Worm (Caenorhabditis elegans) whole organism, L1 larva: ENCODE measurements around the gene K02E11.6.

Experiments used
- C04F5.9 ChIP-seq: sonication (generic microtip); optimal IDR thresholded peaks from 2 replicates; lab custom pipeline; 2016; ENCODE audit warnings: missing genetic modification characterization, missing compliant biosample characterization
- F16B12.6 ChIP-seq: fragments of 150-350 bp; optimal IDR thresholded peaks from 2 replicates; lab custom pipeline; 2014; ENCODE audit warnings: missing biosample characterization, missing genetic modification characterization
- aha-1 ChIP-seq: fragments of 150-350 bp; optimal IDR thresholded peaks from 2 replicates; lab custom pipeline; 2014; ENCODE audit warnings: missing biosample characterization, missing genetic modification characterization
- aly-2 ChIP-seq: fragments of 150-350 bp; optimal IDR thresholded peaks from 2 replicates; lab custom pipeline; 2014; ENCODE audit warnings: missing biosample characterization, missing genetic modification characterization
- ama-1 ChIP-seq: fragments of 150-350 bp; optimal IDR thresholded peaks from 2 replicates; lab custom pipeline; 2014
- blmp-1 ChIP-seq: fragments of 150-350 bp; optimal IDR thresholded peaks from 2 replicates; lab custom pipeline; 2014; ENCODE audit warnings: missing biosample characterization, missing genetic modification characterization
- ceh-63 ChIP-seq: fragments of 200-800 bp; sonication (Bioruptor generic); optimal IDR thresholded peaks from 2 replicates; lab custom pipeline; 2018; ENCODE audit warnings: mild to moderate bottlenecking, missing genetic modification characterization, missing compliant biosample characterization
- ceh-88 ChIP-seq: fragments of 200-800 bp; sonication (Bioruptor generic); IDR thresholded peaks from 2 replicates; pipeline ENCODE4 v1.3.6; 2022; ENCODE audit warnings: missing genetic modification characterization, missing compliant biosample characterization
- ceh-90 ChIP-seq: sonication (generic microtip); optimal IDR thresholded peaks from 2 replicates; lab custom pipeline; 2016; ENCODE audit warnings: missing genetic modification characterization, missing compliant biosample characterization
- dpl-1 ChIP-seq, 3 experiments: fragments of 150-350 bp in 2 of 3; sonication (generic microtip) in 1 of 3; optimal IDR thresholded peaks; 2 replicates each; lab custom pipeline; 2014 to 2017; ENCODE audit warnings: missing biosample characterization in 3 of 3, missing genetic modification characterization in 3 of 3, missing genetic modification reagents in 3 of 3
- dsc-1 ChIP-seq: sonication (generic microtip); optimal IDR thresholded peaks from 2 replicates; lab custom pipeline; 2016; ENCODE audit warnings: mild to moderate bottlenecking, missing genetic modification characterization, missing compliant biosample characterization
- efl-1 ChIP-seq, 4 experiments: fragments of 150-350 bp; optimal IDR thresholded peaks in 3 of 4; peaks in 1 of 4; 1 replicate in 1 of 4; 2 replicates in 3 of 4; lab custom pipeline; 2014; ENCODE audit warnings: missing biosample characterization in 2 of 4, missing genetic modification characterization in 2 of 4, missing genetic modification reagents in 2 of 4
- efl-3 ChIP-seq: fragments of 200-800 bp; sonication (Bioruptor generic); optimal IDR thresholded peaks from 2 replicates; lab custom pipeline; 2018; ENCODE audit warnings: mild to moderate bottlenecking, missing genetic modification characterization, missing compliant biosample characterization
- egl-27 ChIP-seq, 2 experiments: fragments of 150-350 bp in 1 of 2; sonication (generic microtip); optimal IDR thresholded peaks; 3 replicates each; lab custom pipeline; 2017 to 2018; ENCODE audit warnings: missing biosample characterization in 2 of 2, missing genetic modification characterization in 2 of 2, missing genetic modification reagents in 2 of 2
- elt-2 ChIP-seq: sonication (generic microtip); optimal IDR thresholded peaks from 2 replicates; lab custom pipeline; 2016; ENCODE audit warnings: missing genetic modification characterization, mild to moderate bottlenecking, inconsistent platforms, missing compliant biosample characterization, missing genetic modification reagents
- elt-3 ChIP-seq, 6 experiments: fragments of 150-350 bp in 1 of 6; sonication (generic microtip); optimal IDR thresholded peaks; 2 replicates each; lab custom pipeline; 2017 to 2018; ENCODE audit warnings: missing biosample characterization in 6 of 6, missing genetic modification characterization in 6 of 6, inconsistent platforms in 1 of 6
- fkh-8 ChIP-seq: sonication (generic microtip); optimal IDR thresholded peaks from 2 replicates; lab custom pipeline; 2016; ENCODE audit warnings: mild to moderate bottlenecking, missing genetic modification characterization, missing compliant biosample characterization
- fos-1 ChIP-seq: fragments of 150-350 bp; optimal IDR thresholded peaks from 2 replicates; lab custom pipeline; 2014; ENCODE audit warnings: missing biosample characterization, missing genetic modification characterization
- irx-1 ChIP-seq: sonication (generic microtip); optimal IDR thresholded peaks from 2 replicates; lab custom pipeline; 2016; ENCODE audit warnings: missing genetic modification characterization, missing compliant biosample characterization
- jun-1 ChIP-seq: fragments of 150-350 bp; optimal IDR thresholded peaks from 2 replicates; lab custom pipeline; 2014; ENCODE audit warnings: missing biosample characterization, missing genetic modification reagents, missing genetic modification characterization
- lin-14 ChIP-seq: fragments of 200-800 bp; sonication (Bioruptor generic); optimal IDR thresholded peaks from 2 replicates; lab custom pipeline; 2018; ENCODE audit warnings: mild to moderate bottlenecking, missing genetic modification characterization, moderate library complexity, missing compliant biosample characterization
- lin-15B ChIP-seq: fragments of 150-350 bp; sonication (generic microtip); optimal IDR thresholded peaks from 3 replicates; lab custom pipeline; 2014; ENCODE audit warnings: missing biosample characterization, missing genetic modification characterization
- lin-39 ChIP-seq: fragments of 150-350 bp; optimal IDR thresholded peaks from 2 replicates; lab custom pipeline; 2014; ENCODE audit warnings: missing biosample characterization, missing genetic modification reagents, missing genetic modification characterization
- mef-2 ChIP-seq: fragments of 150-350 bp; optimal IDR thresholded peaks from 2 replicates; lab custom pipeline; 2014; ENCODE audit warnings: missing biosample characterization, missing genetic modification characterization
- mep-1 ChIP-seq: fragments of 150-350 bp; optimal IDR thresholded peaks from 2 replicates; lab custom pipeline; 2014; ENCODE audit warnings: missing biosample characterization, missing genetic modification characterization
- nhr-12 ChIP-seq: sonication (generic microtip); optimal IDR thresholded peaks from 2 replicates; lab custom pipeline; 2017; ENCODE audit warnings: missing biosample characterization, missing genetic modification characterization
- nhr-19 ChIP-seq: fragments of 200-800 bp; sonication (Bioruptor generic); conservative IDR thresholded peaks from 2 replicates; pipeline ENCODE4 v1.3.6; 2022; ENCODE audit warnings: missing genetic modification characterization, missing compliant biosample characterization
- nhr-20 ChIP-seq: sonication (generic microtip); optimal IDR thresholded peaks from 2 replicates; lab custom pipeline; 2016; ENCODE audit warnings: mild to moderate bottlenecking, missing genetic modification characterization, missing compliant biosample characterization
- nhr-237 ChIP-seq: fragments of 150-350 bp; optimal IDR thresholded peaks from 2 replicates; lab custom pipeline; 2014; ENCODE audit warnings: missing biosample characterization, missing genetic modification characterization
- nhr-71 ChIP-seq: sonication (generic microtip); optimal IDR thresholded peaks from 2 replicates; lab custom pipeline; 2016; ENCODE audit warnings: mild to moderate bottlenecking, missing genetic modification characterization, moderate library complexity, missing compliant biosample characterization
- nhr-77 ChIP-seq: fragments of 150-350 bp; optimal IDR thresholded peaks from 2 replicates; lab custom pipeline; 2014; ENCODE audit warnings: missing biosample characterization, missing genetic modification characterization
- nhr-84 ChIP-seq: sonication (generic microtip); optimal IDR thresholded peaks from 2 replicates; lab custom pipeline; 2017; ENCODE audit warnings: missing biosample characterization, missing genetic modification characterization
- pag-3 ChIP-seq: sonication (generic microtip); optimal IDR thresholded peaks from 2 replicates; lab custom pipeline; 2017; ENCODE audit warnings: missing genetic modification characterization, mild to moderate bottlenecking, missing compliant biosample characterization, antibody characterized with exemption, borderline replicate concordance; ENCODE audit not compliant: insufficient read depth
- pax-3 ChIP-seq: fragments of 200-800 bp; sonication (Bioruptor generic); optimal IDR thresholded peaks from 2 replicates; lab custom pipeline; 2018; ENCODE audit warnings: mild to moderate bottlenecking, missing genetic modification characterization, moderate library complexity, missing compliant biosample characterization
- skn-1 ChIP-seq: fragments of 150-350 bp; optimal IDR thresholded peaks from 2 replicates; lab custom pipeline; 2014; ENCODE audit warnings: missing biosample characterization, missing genetic modification characterization
- sox-4 ChIP-seq: sonication (generic microtip); optimal IDR thresholded peaks from 2 replicates; lab custom pipeline; 2016; ENCODE audit warnings: missing genetic modification characterization, missing compliant biosample characterization
- sup-37 ChIP-seq: fragments of 200-800 bp; sonication (Bioruptor generic); optimal IDR thresholded peaks from 2 replicates; lab custom pipeline; 2018; ENCODE audit warnings: mild to moderate bottlenecking, missing genetic modification characterization, missing compliant biosample characterization
- swsn-7 ChIP-seq: sonication (generic microtip); optimal IDR thresholded peaks from 2 replicates; lab custom pipeline; 2016; ENCODE audit warnings: missing genetic modification characterization, missing compliant biosample characterization
- tbx-2 ChIP-seq: sonication (generic microtip); optimal IDR thresholded peaks from 2 replicates; lab custom pipeline; 2016; ENCODE audit warnings: missing genetic modification characterization, missing compliant biosample characterization
- xbp-1 ChIP-seq: sonication (generic microtip); optimal IDR thresholded peaks from 2 replicates; lab custom pipeline; 2016; ENCODE audit warnings: missing genetic modification characterization, missing compliant biosample characterization
- ztf-4 ChIP-seq: fragments of 150-350 bp; optimal IDR thresholded peaks from 2 replicates; lab custom pipeline; 2014; ENCODE audit warnings: missing biosample characterization, missing genetic modification characterization

The K02E11.6 gene

DNA sequence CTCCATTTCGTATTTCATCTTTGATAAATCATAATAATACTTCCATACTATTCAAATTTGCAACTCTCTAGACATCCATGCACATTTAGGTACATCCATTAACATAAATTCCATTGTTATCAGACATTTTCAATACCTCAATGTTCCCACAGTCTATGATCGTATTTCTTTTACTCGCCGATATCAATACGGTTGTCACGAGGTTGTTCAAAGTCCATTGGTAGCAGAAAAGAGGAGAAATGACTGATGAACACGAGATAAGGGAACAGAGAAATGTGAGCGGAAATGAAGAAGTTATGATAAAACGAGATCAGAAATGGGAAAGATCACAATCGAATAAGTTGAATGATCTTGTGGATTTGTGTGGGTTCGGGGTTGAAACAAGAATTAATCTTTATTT, 35.8 kb upstream of the K02E11.6 start (continued):
- TF ChIP-seq sox-4 (no peak), nhr-12 (tag; lab: Kevin White, UChicago) (no peak), F16B12.6 (tag; lab: Kevin White, UChicago) (no peak), irx-1 (tag; lab: Kevin White, UChicago) (no peak), mef-2 (tag; lab: Kevin White, UChicago) (no peak), C04F5.9 (tag; lab: Kevin White, UChicago) (no peak), efl-3 (no peak), nhr-77 (no peak), blmp-1 (tag; lab: Kevin White, UChicago) (peak; percentile 90), lin-39 (tag; lab: Kevin White, UChicago) (no peak), pag-3 (tag; lab: Kevin White, UChicago) (no peak), nhr-84 (tag; lab: Kevin White, UChicago) (no peak), ceh-88 (GFP tag; lab: Robert Waterston, UW) (no peak), efl-1 (optimal IDR thresholded peaks at IDR 0.05; lab: Kevin White, UChicago) (no peak), efl-1 (GFP tag; optimal IDR thresholded peaks at IDR 0.05 in 1 of 2; lab: Kevin White, UChicago) (peak in 1 of 2 experiments; percentile 84), xbp-1 (tag; lab: Kevin White, UChicago) (no peak), dsc-1 (no peak), tbx-2 (tag; lab: Kevin White, UChicago) (no peak), nhr-71 (tag; lab: Kevin White, UChicago) (no peak), elt-2 (tag; lab: Kevin White, UChicago) (peak; percentile 78), skn-1 (tag; lab: Kevin White, UChicago) (no peak), sup-37 (no peak), ama-1 (no peak), ceh-90 (tag; lab: Kevin White, UChicago) (no peak), ceh-63 (no peak), elt-3 (tag; optimal IDR thresholded peaks at IDR 0.05; lab: Kevin White, UChicago) (peak in 2 of 6 experiments; percentile 29 to 94), pax-3 (tag; lab: Kevin White, UChicago) (no peak), aha-1 (tag; lab: Kevin White, UChicago) (no peak), egl-27 (tag; optimal IDR thresholded peaks at IDR 0.05; lab: Kevin White, UChicago) (no peak), dpl-1 (GFP tag; optimal IDR thresholded peaks at IDR 0.05; lab: Kevin White, UChicago) (no peak), nhr-20 (peak; percentile 57), fos-1 (tag; lab: Kevin White, UChicago) (no peak), aly-2 (tag; lab: Kevin White, UChicago) (no peak), nhr-19 (GFP tag; lab: Robert Waterston, UW) (0 out of 2 replicates have a peak, but pooled peaks have one; percentile 20), ztf-4 (tag; lab: Kevin White, UChicago) (no peak), fkh-8 (tag; lab: Kevin White, UChicago) (no peak)

DNA sequence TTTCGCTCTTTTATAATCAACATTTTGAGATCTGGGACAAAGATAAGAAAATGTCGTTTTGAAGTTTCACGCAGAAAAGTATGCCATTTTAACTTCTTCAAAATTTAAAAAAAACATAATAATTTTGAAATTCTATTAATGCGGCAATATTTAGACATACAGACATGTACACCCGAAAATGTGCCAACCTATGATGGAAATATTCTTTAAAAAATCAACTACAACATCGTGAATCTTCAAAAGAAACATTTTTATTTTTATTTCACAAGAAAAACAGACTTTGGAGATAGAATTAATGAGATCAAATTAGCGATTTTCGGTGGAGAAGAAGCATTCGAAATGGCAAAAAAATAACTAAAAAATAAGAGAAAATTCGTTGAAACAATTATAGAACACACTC, 33.5 kb upstream of the K02E11.6 start, which contains the start of gene T16A9.5:
T16A9.5 (minus strand) TSS at position 101 of the 400 bp plus-strand sequence.
- no peak for TF ChIP-seq dsc-1
- no peak for TF ChIP-seq nhr-237 (tag; lab: Kevin White, UChicago)
- TF ChIP-seq mep-1 (tag; lab: Kevin White, UChicago) = no peak
- no peak for TF ChIP-seq ceh-88 (GFP tag; lab: Robert Waterston, UW)
- TF ChIP-seq irx-1 (tag; lab: Kevin White, UChicago) = no peak
- TF ChIP-seq jun-1 (tag; lab: Kevin White, UChicago) = no peak
- TF ChIP-seq nhr-12 (tag; lab: Kevin White, UChicago) = no peak
- TF ChIP-seq lin-14 = no peak
- no peak for TF ChIP-seq lin-39 (tag; lab: Kevin White, UChicago)
- TF ChIP-seq lin-15B (tag; lab: Kevin White, UChicago) = no peak
- no peak for TF ChIP-seq F16B12.6 (tag; lab: Kevin White, UChicago)
- TF ChIP-seq swsn-7 (tag; lab: Kevin White, UChicago) = no peak
